Fruit fly (Drosophila melanogaster) whole organism, adult: Measurements from ENCODE around the gene CG42705.

Experiments
- CG11617 ChIP-seq: fragments of 200-800 bp; sonication (Bioruptor generic); optimal IDR thresholded peaks from 2 replicates; lab custom pipeline; 2017; ENCODE audit warnings: mild to moderate bottlenecking, missing biosample characterization, missing genetic modification reagents, missing genetic modification characterization
- CG12768 ChIP-seq: fragments of 200-800 bp; sonication (Bioruptor generic); optimal IDR thresholded peaks from 2 replicates; lab custom pipeline; 2017; ENCODE audit warnings: missing biosample characterization, missing genetic modification characterization, mild to moderate bottlenecking, moderate library complexity, missing genetic modification reagents
- CG33017 ChIP-seq: fragments of 200-800 bp; sonication (Bioruptor generic); optimal IDR thresholded peaks from 2 replicates; lab custom pipeline; 2018; ENCODE audit warnings: missing biosample characterization, mild to moderate bottlenecking, missing genetic modification characterization, moderate library complexity
- CG5204 ChIP-seq: fragments of 200-800 bp; sonication (Bioruptor generic); optimal IDR thresholded peaks from 2 replicates; lab custom pipeline; 2016; ENCODE audit warnings: missing biosample characterization, missing genetic modification characterization
- Crg-1 ChIP-seq: fragments of 200-800 bp; sonication (Bioruptor generic); optimal IDR thresholded peaks from 2 replicates; lab custom pipeline; 2016; ENCODE audit warnings: missing biosample characterization, missing genetic modification characterization
- Hr96 ChIP-seq: fragments of 200-800 bp; sonication (Bioruptor generic); optimal IDR thresholded peaks from 2 replicates; lab custom pipeline; 2016; ENCODE audit warnings: missing biosample characterization, missing genetic modification characterization
- Mnt ChIP-seq: fragments of 200-800 bp; sonication (Bioruptor generic); optimal IDR thresholded peaks from 2 replicates; lab custom pipeline; 2016; ENCODE audit warnings: missing biosample characterization, mild to moderate bottlenecking, missing genetic modification characterization
- bab1 ChIP-seq: fragments of 200-800 bp; sonication (Bioruptor generic); optimal IDR thresholded peaks from 3 replicates; lab custom pipeline; 2019; ENCODE audit warnings: missing biosample characterization, mild to moderate bottlenecking, missing genetic modification characterization, moderate library complexity
- cic ChIP-seq: fragments of 200-800 bp; sonication (Bioruptor generic); optimal IDR thresholded peaks from 2 replicates; lab custom pipeline; 2017; ENCODE audit warnings: missing biosample characterization, mild to moderate bottlenecking, missing genetic modification characterization, moderate library complexity
- cnc ChIP-seq, 2 experiments: fragments of >200 bp; optimal IDR thresholded peaks; 2 replicates each; lab custom pipeline; 2017
- kay ChIP-seq: fragments of 200-800 bp; sonication (Bioruptor generic); peaks from one replicate; lab custom pipeline; 2016; ENCODE audit warnings: missing biosample characterization, missing genetic modification characterization, borderline replicate concordance
- ovo ChIP-seq: fragments of 200-800 bp; sonication (Bioruptor generic); optimal IDR thresholded peaks from 2 replicates; lab custom pipeline; 2016; ENCODE audit warnings: missing biosample characterization, missing genetic modification characterization
- pad ChIP-seq: fragments of 200-800 bp; sonication (Bioruptor generic); optimal IDR thresholded peaks from 3 replicates; lab custom pipeline; 2017; ENCODE audit warnings: missing biosample characterization, missing genetic modification characterization, mild to moderate bottlenecking, moderate library complexity, missing genetic modification reagents
- tj ChIP-seq: fragments of 200-800 bp; sonication (Bioruptor generic); optimal IDR thresholded peaks from 3 replicates; lab custom pipeline; 2017; ENCODE audit warnings: missing biosample characterization, mild to moderate bottlenecking, missing genetic modification characterization, moderate library complexity

dm6 chrX:7445023-7445422, 31.4 kb downstream of the CG42705 start:
- peak; percentile 76 for TF ChIP-seq pad
- no peak for TF ChIP-seq cic (GFP tag; lab: Kevin White, UChicago)
- no peak for TF ChIP-seq kay (GFP tag; lab: Kevin White, UChicago)
- no peak for TF ChIP-seq cnc (optimal IDR thresholded peaks at IDR 0.05; lab: Kevin White, UChicago)
- no peak for TF ChIP-seq CG12768 (GFP tag; lab: Kevin White, UChicago)
- TF ChIP-seq Hr96 (GFP tag; lab: Kevin White, UChicago), result no peak
- TF ChIP-seq Crg-1, result no peak
- no peak for TF ChIP-seq CG11617 (GFP tag; lab: Kevin White, UChicago)
- TF ChIP-seq Mnt (GFP tag; lab: Kevin White, UChicago), result no peak
- TF ChIP-seq tj (GFP tag; lab: Kevin White, UChicago), result no peak
- no peak for TF ChIP-seq ovo (GFP tag; lab: Kevin White, UChicago)
- TF ChIP-seq bab1 (GFP tag; lab: Kevin White, UChicago), result no peak
- no peak for TF ChIP-seq CG5204 (GFP tag; lab: Kevin White, UChicago)
- no peak for TF ChIP-seq CG33017
